ENCODE assay signal across 3 worm cellular contexts in the genomic region with DNA sequence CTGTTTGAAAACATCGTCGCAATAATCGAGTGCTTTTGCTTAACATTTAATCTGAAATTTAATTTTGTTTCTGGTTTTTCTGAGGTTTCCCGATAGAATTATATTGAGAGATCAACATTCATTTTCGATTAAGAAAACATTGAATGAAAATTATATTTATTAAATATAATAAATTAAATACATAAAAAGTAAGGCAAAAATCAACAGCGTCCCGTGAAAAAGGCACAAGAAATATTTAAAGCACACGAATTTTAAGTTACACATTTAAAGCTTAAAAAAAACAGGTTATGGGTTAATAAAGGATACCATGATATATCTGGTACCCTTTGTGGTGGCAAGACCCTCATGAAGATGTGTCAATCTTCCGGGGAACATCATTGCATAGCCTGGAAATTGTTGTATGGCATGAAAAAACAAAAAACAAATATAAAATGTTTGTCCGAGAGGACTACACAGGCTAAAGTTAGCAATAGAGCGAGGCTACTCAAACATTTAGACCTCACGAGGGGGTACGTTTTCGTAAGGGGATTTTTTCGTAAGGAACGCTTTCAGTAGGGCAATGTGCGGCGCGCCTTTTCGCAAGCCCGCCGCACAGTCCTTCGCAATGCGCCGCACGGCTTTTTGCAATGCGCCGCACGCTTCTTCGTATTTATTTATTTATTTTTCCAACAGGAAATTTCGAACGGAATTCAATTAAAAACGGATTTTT.
TF ChIP-seq lines count a peak whose summit lies in the region.
"Not testable (repeated sequence)": the region's sequence is repeated elsewhere in the genome, so short reads cannot be mapped to it uniquely, and the experiment has no call there.

A gene (minus strand): TSS at position 51 of the 709 bp plus-strand sequence.

TF ChIP-seq in whole organism, L1 larva, 84 proteins besides CTCF, POLR2A, EP300 and RAD21 (continued from another document and continues in another):
- TF ChIP-seq lsy-2 (tag; optimal IDR thresholded peaks at IDR 0.05; lab: Kevin White, UChicago) = peak; percentile 74 to 88
- TF ChIP-seq ceh-90 (tag; optimal IDR thresholded peaks at IDR 0.05; lab: Kevin White, UChicago) = peak; percentile 27
- TF ChIP-seq lin-13 (GFP tag; optimal IDR thresholded peaks at IDR 0.05; lab: Kevin White, UChicago) = peak; percentile 46
- TF ChIP-seq jun-1 (tag; optimal IDR thresholded peaks at IDR 0.05; lab: Kevin White, UChicago) = peak; percentile 79
- TF ChIP-seq sox-4 (tag; optimal IDR thresholded peaks at IDR 0.05; lab: Kevin White, UChicago) = peak; percentile 71
- TF ChIP-seq xbp-1 (tag; optimal IDR thresholded peaks at IDR 0.05; lab: Kevin White, UChicago) = peak; percentile 84
- TF ChIP-seq ceh-82 (tag; optimal IDR thresholded peaks at IDR 0.05; lab: Kevin White, UChicago) = peak; percentile 82 to 88 (median 83)
- peak; percentile 64 for TF ChIP-seq nhr-11 (tag; optimal IDR thresholded peaks at IDR 0.05; lab: Kevin White, UChicago)
- peak; percentile 85 for TF ChIP-seq unc-86 (tag; optimal IDR thresholded peaks at IDR 0.05; lab: Kevin White, UChicago)
- peak in 1 of 2 experiments; percentile 2 for TF ChIP-seq egl-27 (tag; optimal IDR thresholded peaks at IDR 0.05; lab: Kevin White, UChicago)
- TF ChIP-seq elt-3 (tag; optimal IDR thresholded peaks at IDR 0.05; lab: Kevin White, UChicago) = peak in 3 of 6 experiments; percentile 27 to 76 (median 30)
- TF ChIP-seq fos-1 (tag; optimal IDR thresholded peaks at IDR 0.05; lab: Kevin White, UChicago) = peak; percentile 6
- peak; percentile 98 for TF ChIP-seq nhr-19 (GFP tag; conservative IDR thresholded peaks at IDR 0.05; lab: Robert Waterston, UW)
- TF ChIP-seq egl-13 (tag; optimal IDR thresholded peaks at IDR 0.05; lab: Kevin White, UChicago) = peak; percentile 64
- TF ChIP-seq mdl-1 (tag; optimal IDR thresholded peaks at IDR 0.05; lab: Kevin White, UChicago) = peak in 1 of 2 experiments; percentile 45
- TF ChIP-seq zip-4 (GFP tag; optimal IDR thresholded peaks at IDR 0.05; lab: Kevin White, UChicago) = peak; percentile 43
- peak; percentile 76 for TF ChIP-seq mep-1 (tag; optimal IDR thresholded peaks at IDR 0.05; lab: Kevin White, UChicago)
- peak; percentile 98 for TF ChIP-seq ceh-88 (GFP tag; IDR thresholded peaks at IDR 0.05; lab: Robert Waterston, UW)
- peak; percentile 91 for TF ChIP-seq rnt-1 (tag; optimal IDR thresholded peaks at IDR 0.05; lab: Kevin White, UChicago)
- peak; percentile 90 for TF ChIP-seq nhr-47 (tag; optimal IDR thresholded peaks at IDR 0.05; lab: Kevin White, UChicago)
- peak; percentile 47 for TF ChIP-seq snpc-4 (tag; optimal IDR thresholded peaks at IDR 0.05; lab: Kevin White, UChicago)
- peak; percentile 5 for TF ChIP-seq ztf-4 (tag; optimal IDR thresholded peaks at IDR 0.05; lab: Kevin White, UChicago)
- TF ChIP-seq nhr-237 (tag; optimal IDR thresholded peaks at IDR 0.05; lab: Kevin White, UChicago) = peak; percentile 24
- peak; percentile 74 to 84 for TF ChIP-seq lin-35 (GFP tag; optimal IDR thresholded peaks at IDR 0.05; lab: Kevin White, UChicago)
- peak; percentile 87 for TF ChIP-seq swsn-7 (tag; optimal IDR thresholded peaks at IDR 0.05; lab: Kevin White, UChicago)
- peak; percentile 80 for TF ChIP-seq C16A3.4 (tag; optimal IDR thresholded peaks at IDR 0.05; lab: Kevin White, UChicago)
- TF ChIP-seq elt-2 (tag; optimal IDR thresholded peaks at IDR 0.05; lab: Kevin White, UChicago) = peak; percentile 0
- peak; percentile 89 for TF ChIP-seq lin-14 (GFP tag; optimal IDR thresholded peaks at IDR 0.05; lab: Kevin White, UChicago)
- TF ChIP-seq irx-1 (tag; optimal IDR thresholded peaks at IDR 0.05; lab: Kevin White, UChicago) = peak; percentile 62
- TF ChIP-seq lir-3 (tag; optimal IDR thresholded peaks at IDR 0.05; lab: Kevin White, UChicago; ENCODE audit: poor library complexity) = peak; percentile 79
- TF ChIP-seq nhr-90 (tag; optimal IDR thresholded peaks at IDR 0.05; lab: Kevin White, UChicago; ENCODE audit: poor library complexity) = peak; percentile 84
- TF ChIP-seq nhr-77 (tag; optimal IDR thresholded peaks at IDR 0.05; lab: Kevin White, UChicago) = peak; percentile 60
- peak; percentile 98 for TF ChIP-seq grh-1 (GFP tag; IDR thresholded peaks at IDR 0.05; lab: Robert Waterston, UW)
- peak; percentile 97 for TF ChIP-seq mab-9 (GFP tag; IDR thresholded peaks at IDR 0.05; lab: Robert Waterston, UW)
- peak; percentile 85 for TF ChIP-seq tbx-2 (tag; optimal IDR thresholded peaks at IDR 0.05; lab: Kevin White, UChicago)
- peak; percentile 91 for TF ChIP-seq nhr-71 (tag; optimal IDR thresholded peaks at IDR 0.05; lab: Kevin White, UChicago)
- TF ChIP-seq dpl-1 (GFP tag; optimal IDR thresholded peaks at IDR 0.05; lab: Kevin White, UChicago) = peak; percentile 51 to 72 (median 65)
- TF ChIP-seq nhr-20 (tag; optimal IDR thresholded peaks at IDR 0.05; lab: Kevin White, UChicago) = peak; percentile 84
- TF ChIP-seq isw-1 (GFP tag; IDR thresholded peaks at IDR 0.05; lab: Robert Waterston, UW) = peak; percentile 99
- TF ChIP-seq nhr-85 (tag; lab: Kevin White, UChicago) = peak; percentile 96

TF ChIP-seq in whole organism, L3 larva, 47 proteins besides CTCF, POLR2A, EP300 and RAD21 (continued from another document):
- TF ChIP-seq snpc-4 (tag; optimal IDR thresholded peaks at IDR 0.05; lab: Kevin White, UChicago) = peak; percentile 41
- TF ChIP-seq lin-15B (tag; optimal IDR thresholded peaks at IDR 0.05; lab: Kevin White, UChicago) = peak; percentile 92

TF ChIP-seq in whole organism, young adult, 124 proteins besides CTCF, POLR2A, EP300 and RAD21 (continued from another document):
- peak; percentile 96 for TF ChIP-seq Y53G8AR.9 (GFP tag; conservative IDR thresholded peaks at IDR 0.05; lab: Robert Waterston, UW)
- peak; percentile 90 for TF ChIP-seq egrh-3 (GFP tag; IDR thresholded peaks at IDR 0.05; lab: Robert Waterston, UW)
- TF ChIP-seq Y95B8A.8 (GFP tag; IDR thresholded peaks at IDR 0.05; lab: Robert Waterston, UW) = peak; percentile 99
- peak; percentile 94 for TF ChIP-seq attf-5 (GFP tag; optimal IDR thresholded peaks at IDR 0.05; lab: Kevin White, UChicago)
- peak; percentile 98 for TF ChIP-seq rcor-1 (GFP tag; IDR thresholded peaks at IDR 0.05; lab: Robert Waterston, UW)
- TF ChIP-seq madf-3 (GFP tag; IDR thresholded peaks at IDR 0.05; lab: Robert Waterston, UW) = peak; percentile 95
- TF ChIP-seq K12H6.12 (tag; optimal IDR thresholded peaks at IDR 0.05; lab: Kevin White, UChicago) = peak; percentile 61
- TF ChIP-seq madf-6 (GFP tag; IDR thresholded peaks at IDR 0.05; lab: Robert Waterston, UW) = peak; percentile 95
- TF ChIP-seq D2030.7 (GFP tag; IDR thresholded peaks at IDR 0.05; lab: Robert Waterston, UW) = peak; percentile 99
- peak; percentile 100 for TF ChIP-seq mcd-1 (GFP tag; IDR thresholded peaks at IDR 0.05; lab: Robert Waterston, UW)
- TF ChIP-seq ztf-25 (GFP tag; IDR thresholded peaks at IDR 0.05; lab: Robert Waterston, UW) = peak; percentile 100
- peak; percentile 98 for TF ChIP-seq nfyb-1 (GFP tag; IDR thresholded peaks at IDR 0.05; lab: Robert Waterston, UW)
- TF ChIP-seq nhr-120 (GFP tag; IDR thresholded peaks at IDR 0.05; lab: Robert Waterston, UW) = 0 out of 2 replicates have a peak, but pooled peaks have one; percentile 57
- TF ChIP-seq C17E4.6 (GFP tag; IDR thresholded peaks at IDR 0.05; lab: Robert Waterston, UW) = peak; percentile 99
- TF ChIP-seq ztf-26 (tag; optimal IDR thresholded peaks at IDR 0.05; lab: Kevin White, UChicago) = peak; percentile 65
- TF ChIP-seq lin-54 (GFP tag; optimal IDR thresholded peaks at IDR 0.05; lab: Kevin White, UChicago) = peak; percentile 84
- TF ChIP-seq ceh-100 (GFP tag; IDR thresholded peaks at IDR 0.05; lab: Robert Waterston, UW) = peak; percentile 100
- TF ChIP-seq sea-2 (GFP tag; IDR thresholded peaks at IDR 0.05; lab: Robert Waterston, UW) = peak; percentile 95
- peak; percentile 97 for TF ChIP-seq aptf-2 (GFP tag; conservative IDR thresholded peaks at IDR 0.05; lab: Robert Waterston, UW)
- TF ChIP-seq tlf-1 (GFP tag; optimal IDR thresholded peaks at IDR 0.05; lab: Kevin White, UChicago) = peak; percentile 49
- TF ChIP-seq F37B4.10 (GFP tag; IDR thresholded peaks at IDR 0.05; lab: Robert Waterston, UW) = peak; percentile 97
- peak; percentile 38 for TF ChIP-seq rpc-1 (optimal IDR thresholded peaks at IDR 0.05; lab: Kevin White, UChicago)
- TF ChIP-seq rpc-1 (tag; optimal IDR thresholded peaks at IDR 0.05; lab: Kevin White, UChicago) = not testable (repeated sequence)
- TF ChIP-seq ceh-27 (GFP tag; optimal IDR thresholded peaks at IDR 0.05; lab: Kevin White, UChicago) = peak; percentile 76
- TF ChIP-seq F52B5.7 (tag; optimal IDR thresholded peaks at IDR 0.05; lab: Kevin White, UChicago) = peak; percentile 28
- peak; percentile 98 for TF ChIP-seq Y67H2A.10 (GFP tag; conservative IDR thresholded peaks at IDR 0.05; lab: Robert Waterston, UW)
- peak; percentile 36 for TF ChIP-seq somi-1 (GFP tag; optimal IDR thresholded peaks at IDR 0.05; lab: Kevin White, UChicago)
- TF ChIP-seq hmg-1.2 (GFP tag; IDR thresholded peaks at IDR 0.05; lab: Robert Waterston, UW) = peak; percentile 93
- peak; percentile 92 for TF ChIP-seq Y53F4B.3 (GFP tag; IDR thresholded peaks at IDR 0.05; lab: Robert Waterston, UW)
- peak; percentile 63 for TF ChIP-seq lsl-1 (GFP tag; optimal IDR thresholded peaks at IDR 0.05; lab: Kevin White, UChicago)
- TF ChIP-seq ceh-40 (GFP tag; IDR thresholded peaks at IDR 0.05; lab: Robert Waterston, UW) = peak; percentile 73; the same call in 1 of the 2 replicates
- TF ChIP-seq egl-44 (GFP tag; IDR thresholded peaks at IDR 0.05; lab: Robert Waterston, UW) = peak; percentile 98
- TF ChIP-seq T07F8.4 (tag; optimal IDR thresholded peaks at IDR 0.05; lab: Kevin White, UChicago) = peak; percentile 37
- peak; percentile 96 for TF ChIP-seq ztf-6 (GFP tag; IDR thresholded peaks at IDR 0.05; lab: Robert Waterston, UW)
- TF ChIP-seq F33H1.4 (GFP tag; IDR thresholded peaks at IDR 0.05; lab: Robert Waterston, UW) = peak; percentile 88
- TF ChIP-seq K11D2.4 (GFP tag; IDR thresholded peaks at IDR 0.05; lab: Robert Waterston, UW) = peak; percentile 98
- peak; percentile 88 for TF ChIP-seq attf-6 (GFP tag; IDR thresholded peaks at IDR 0.05; lab: Robert Waterston, UW)
- TF ChIP-seq xnd-1 (tag; optimal IDR thresholded peaks at IDR 0.05; lab: Kevin White, UChicago) = peak; percentile 16
- peak; percentile 96 for TF ChIP-seq egl-18 (GFP tag; IDR thresholded peaks at IDR 0.05; lab: Robert Waterston, UW)
- peak; percentile 90 for TF ChIP-seq attf-3 (GFP tag; conservative IDR thresholded peaks at IDR 0.05; lab: Robert Waterston, UW)
TF ChIP-seq in whole organism, young adult: peak in this region for 74; not testable (repeated sequence) for 50.
